Fruit fly (Drosophila melanogaster) whole organism, embryonic: Measurements from ENCODE around the gene Wdr33.

ENCODE experiments used
- ATbp ChIP-seq: fragments of 200-800 bp; sonication (Bioruptor generic); optimal IDR thresholded peaks from 2 replicates; lab custom pipeline; 2017; ENCODE audit warnings: missing biosample characterization, mild to moderate bottlenecking, missing genetic modification characterization, missing genetic modification reagents
- Asciz ChIP-seq: fragments of 200-800 bp; sonication (Bioruptor generic); optimal IDR thresholded peaks from 2 replicates; lab custom pipeline; 2017; ENCODE audit warnings: missing biosample characterization, mild to moderate bottlenecking, missing genetic modification characterization, missing genetic modification reagents
- CG10654 ChIP-seq: fragments of 200-800 bp; sonication (Bioruptor generic); optimal IDR thresholded peaks from 2 replicates; lab custom pipeline; 2016; ENCODE audit warnings: missing biosample characterization, missing genetic modification characterization
- CG11247 ChIP-seq: fragments of 200-800 bp; sonication (Bioruptor generic); IDR thresholded peaks from 2 replicates; pipeline ENCODE4 v1.3.6; 2022; ENCODE audit warnings: missing biosample characterization, missing genetic modification characterization
- CG11696 ChIP-seq: fragments of 200-800 bp; sonication (Bioruptor generic); IDR thresholded peaks from 2 replicates; pipeline ENCODE4 v1.3.6; 2022; ENCODE audit warnings: missing biosample characterization, missing genetic modification characterization
- CG12104 ChIP-seq: fragments of 200-800 bp; sonication (Bioruptor generic); optimal IDR thresholded peaks from 3 replicates; lab custom pipeline; 2016; ENCODE audit warnings: missing biosample characterization, missing genetic modification characterization
- CG13424 ChIP-seq: fragments of 200-800 bp; sonication (Bioruptor generic); optimal IDR thresholded peaks from 2 replicates; lab custom pipeline; 2019; ENCODE audit warnings: missing biosample characterization, mild to moderate bottlenecking, missing genetic modification characterization, moderate library complexity
- CG13775 ChIP-seq: fragments of 200-800 bp; sonication (Bioruptor generic); optimal IDR thresholded peaks from 3 replicates; lab custom pipeline; 2017; ENCODE audit warnings: missing biosample characterization, mild to moderate bottlenecking, missing genetic modification characterization
- CG14441 ChIP-seq: fragments of 200-800 bp; sonication (Bioruptor generic); IDR thresholded peaks from 2 replicates; pipeline ENCODE4 v1.3.6; 2022; ENCODE audit warnings: missing biosample characterization, missing genetic modification characterization
- CG17361 ChIP-seq: fragments of 200-800 bp; sonication (Bioruptor generic); IDR thresholded peaks from 3 replicates; pipeline ENCODE4 v1.3.6; 2022; ENCODE audit warnings: missing biosample characterization, missing genetic modification characterization
- CG17568 ChIP-seq: fragments of 200-800 bp; sonication (Bioruptor generic); optimal IDR thresholded peaks from 2 replicates; lab custom pipeline; 2018; ENCODE audit warnings: missing biosample characterization, mild to moderate bottlenecking, missing genetic modification characterization, moderate library complexity
- CG17912 ChIP-seq: fragments of 200-800 bp; sonication (Bioruptor generic); optimal IDR thresholded peaks from 2 replicates; lab custom pipeline; 2018; ENCODE audit warnings: missing biosample characterization, mild to moderate bottlenecking, missing genetic modification characterization
- CG18599 ChIP-seq: fragments of 200-800 bp; sonication (Bioruptor generic); optimal IDR thresholded peaks from 3 replicates; lab custom pipeline; 2017; ENCODE audit warnings: missing biosample characterization, missing genetic modification characterization, mild to moderate bottlenecking, moderate library complexity, missing genetic modification reagents
- CG2116 ChIP-seq: fragments of 200-800 bp; sonication (Bioruptor generic); optimal IDR thresholded peaks from 3 replicates; lab custom pipeline; 2018; ENCODE audit warnings: missing biosample characterization, mild to moderate bottlenecking, missing genetic modification characterization
- CG2678 ChIP-seq: fragments of 200-800 bp; sonication (Bioruptor generic); optimal IDR thresholded peaks from 3 replicates; lab custom pipeline; 2019; ENCODE audit warnings: missing biosample characterization, mild to moderate bottlenecking, missing genetic modification characterization, moderate library complexity
- CG31224 ChIP-seq: fragments of 200-800 bp; sonication (Bioruptor generic); IDR thresholded peaks from 2 replicates; pipeline ENCODE4 v1.3.6; 2022; ENCODE audit warnings: missing biosample characterization, missing genetic modification characterization
- CG32772 ChIP-seq: fragments of 200-800 bp; sonication (Bioruptor generic); IDR thresholded peaks from 2 replicates; pipeline ENCODE4 v1.3.6; 2022; ENCODE audit warnings: missing biosample characterization, missing genetic modification characterization
- CG33213 ChIP-seq: fragments of 200-800 bp; sonication (Bioruptor generic); optimal IDR thresholded peaks from 3 replicates; lab custom pipeline; 2016; ENCODE audit warnings: missing biosample characterization, missing genetic modification characterization
- CG43689 ChIP-seq: fragments of 200-800 bp; sonication (Bioruptor generic); IDR thresholded peaks from 2 replicates; pipeline ENCODE4 v1.3.6; 2022; ENCODE audit warnings: missing biosample characterization, missing genetic modification characterization
- CG5180 ChIP-seq: fragments of 200-800 bp; sonication (Bioruptor generic); optimal IDR thresholded peaks from 3 replicates; lab custom pipeline; 2017; ENCODE audit warnings: missing biosample characterization, missing genetic modification characterization, mild to moderate bottlenecking, moderate library complexity, missing genetic modification reagents
- CG6272 ChIP-seq: fragments of 200-800 bp; sonication (Bioruptor generic); IDR thresholded peaks from 2 replicates; pipeline ENCODE4 v1.3.6; 2022; ENCODE audit warnings: missing biosample characterization, missing genetic modification characterization
- CG7556 ChIP-seq: fragments of 200-800 bp; sonication (Bioruptor generic); optimal IDR thresholded peaks from 2 replicates; lab custom pipeline; 2017; ENCODE audit warnings: missing biosample characterization, mild to moderate bottlenecking, missing genetic modification characterization
- CG8359 ChIP-seq: fragments of 200-800 bp; sonication (Bioruptor generic); optimal IDR thresholded peaks from 2 replicates; lab custom pipeline; 2017; ENCODE audit warnings: missing biosample characterization, mild to moderate bottlenecking, missing genetic modification characterization, borderline replicate concordance
- Dad ChIP-seq: fragments of 200-800 bp; sonication (Bioruptor generic); optimal IDR thresholded peaks from 3 replicates; lab custom pipeline; 2016; ENCODE audit warnings: missing biosample characterization, missing genetic modification characterization
- Lpt ChIP-seq: fragments of >200 bp; optimal IDR thresholded peaks from 2 replicates; lab custom pipeline; 2018; ENCODE audit warnings: missing biosample characterization, missing genetic modification characterization
- MESR4 ChIP-seq: fragments of 200-800 bp; sonication (Bioruptor generic); optimal IDR thresholded peaks from 2 replicates; lab custom pipeline; 2018; ENCODE audit warnings: missing biosample characterization, mild to moderate bottlenecking, missing genetic modification characterization, moderate library complexity
- Myb ChIP-seq: fragments of 200-800 bp; sonication (Bioruptor generic); optimal IDR thresholded peaks from 2 replicates; lab custom pipeline; 2016; ENCODE audit warnings: missing biosample characterization, missing genetic modification characterization
- NfI ChIP-seq: fragments of 200-800 bp; sonication (Bioruptor generic); optimal IDR thresholded peaks from 3 replicates; lab custom pipeline; 2018; ENCODE audit warnings: missing biosample characterization, mild to moderate bottlenecking, missing genetic modification characterization, moderate library complexity
- Rfx ChIP-seq: fragments of 200-800 bp; sonication (Bioruptor generic); IDR thresholded peaks from 2 replicates; pipeline ENCODE4 v1.3.6; 2022; ENCODE audit warnings: missing biosample characterization, missing genetic modification characterization
- Spps ChIP-seq: fragments of 200-800 bp; sonication (Bioruptor generic); optimal IDR thresholded peaks from 2 replicates; lab custom pipeline; 2018; ENCODE audit warnings: missing biosample characterization, mild to moderate bottlenecking, missing genetic modification characterization
- Vsx1 ChIP-seq: fragments of 200-800 bp; sonication (Bioruptor generic); optimal IDR thresholded peaks from 2 replicates; lab custom pipeline; 2017; ENCODE audit warnings: missing biosample characterization, mild to moderate bottlenecking, missing genetic modification characterization, missing genetic modification reagents
- al ChIP-seq: fragments of 200-800 bp; sonication (Bioruptor generic); IDR thresholded peaks from 2 replicates; pipeline ENCODE4 v1.3.6; 2022; ENCODE audit warnings: missing biosample characterization, missing genetic modification characterization
- bcd ChIP-seq: fragments of 200-800 bp; sonication (Bioruptor generic); optimal IDR thresholded peaks from 2 replicates; lab custom pipeline; 2017; ENCODE audit warnings: missing biosample characterization, mild to moderate bottlenecking, missing genetic modification characterization
- btn ChIP-seq: fragments of 200-800 bp; sonication (Bioruptor generic); optimal IDR thresholded peaks from 2 replicates; lab custom pipeline; 2016; ENCODE audit warnings: missing biosample characterization, missing genetic modification characterization
- ci ChIP-seq: fragments of 200-800 bp; sonication (Bioruptor generic); IDR thresholded peaks from 3 replicates; pipeline ENCODE4 v1.3.6; 2022; ENCODE audit warnings: missing biosample characterization, missing genetic modification characterization
- dati ChIP-seq: fragments of 200-800 bp; sonication (Bioruptor generic); IDR thresholded peaks from 2 replicates; pipeline ENCODE4 v1.3.6; 2022; ENCODE audit warnings: missing biosample characterization, missing genetic modification characterization
- emc ChIP-seq: fragments of 200-800 bp; sonication (Bioruptor generic); optimal IDR thresholded peaks from 2 replicates; lab custom pipeline; 2016; ENCODE audit warnings: missing biosample characterization, missing genetic modification characterization
- eve ChIP-seq, 2 experiments: fragments of >200 bp; optimal IDR thresholded peaks; 2 replicates each; lab custom pipeline; 2017; ENCODE audit warnings: missing biosample characterization in 2 of 2, missing genetic modification characterization in 2 of 2
- fru ChIP-seq: fragments of >200 bp; optimal IDR thresholded peaks from 2 replicates; lab custom pipeline; 2017
- gfzf ChIP-seq: fragments of 200-800 bp; sonication (Bioruptor generic); optimal IDR thresholded peaks from 2 replicates; lab custom pipeline; 2016; ENCODE audit warnings: missing biosample characterization, mild to moderate bottlenecking, missing genetic modification characterization, moderate library complexity
- hbn ChIP-seq: fragments of 200-800 bp; sonication (Bioruptor generic); IDR thresholded peaks from 2 replicates; pipeline ENCODE4 v1.3.6; 2022; ENCODE audit warnings: missing biosample characterization, missing genetic modification characterization; ENCODE audit not compliant: partially characterized antibody
- hkb ChIP-seq, 2 experiments: fragments of 200-800 bp in 1 of 2; fragments of >200 bp in 1 of 2; sonication (Bioruptor generic) in 1 of 2; IDR thresholded peaks in 1 of 2; optimal IDR thresholded peaks in 1 of 2; 2 replicates each; pipeline versions ENCODE4 v1.3.6 to Lab custom; 2017 to 2022; ENCODE audit warnings: missing biosample characterization in 1 of 2, missing genetic modification characterization in 1 of 2
- ken ChIP-seq: fragments of 200-800 bp; sonication (Bioruptor generic); IDR thresholded peaks from 3 replicates; pipeline ENCODE4 v1.3.6; 2022; ENCODE audit warnings: missing biosample characterization, missing genetic modification characterization
- otp ChIP-seq: fragments of 200-800 bp; sonication (Bioruptor generic); IDR thresholded peaks from 3 replicates; pipeline ENCODE4, ENCODE4 v1.3.6; 2022; ENCODE audit warnings: missing biosample characterization, missing genetic modification characterization
- rib ChIP-seq: fragments of 200-800 bp; sonication (Bioruptor generic); IDR thresholded peaks from 2 replicates; pipeline ENCODE4 v1.3.6; 2022; ENCODE audit warnings: missing biosample characterization, missing genetic modification characterization
- sens ChIP-seq: fragments of 200-800 bp; sonication (Bioruptor generic); peaks from one replicate; lab custom pipeline; 2016; ENCODE audit warnings: missing biosample characterization, missing genetic modification characterization
- yki ChIP-seq: fragments of >200 bp; optimal IDR thresholded peaks from 3 replicates; lab custom pipeline; 2018
- zfh1 ChIP-seq: fragments of 200-800 bp; sonication (Bioruptor generic); IDR thresholded peaks from 3 replicates; pipeline ENCODE4 v1.3.6; 2022; ENCODE audit warnings: missing biosample characterization, missing genetic modification characterization
- zfh2 ChIP-seq: fragments of 200-800 bp; sonication (Bioruptor generic); optimal IDR thresholded peaks from 2 replicates; lab custom pipeline; 2016; ENCODE audit warnings: missing biosample characterization, missing genetic modification characterization

The Wdr33 gene

DNA sequence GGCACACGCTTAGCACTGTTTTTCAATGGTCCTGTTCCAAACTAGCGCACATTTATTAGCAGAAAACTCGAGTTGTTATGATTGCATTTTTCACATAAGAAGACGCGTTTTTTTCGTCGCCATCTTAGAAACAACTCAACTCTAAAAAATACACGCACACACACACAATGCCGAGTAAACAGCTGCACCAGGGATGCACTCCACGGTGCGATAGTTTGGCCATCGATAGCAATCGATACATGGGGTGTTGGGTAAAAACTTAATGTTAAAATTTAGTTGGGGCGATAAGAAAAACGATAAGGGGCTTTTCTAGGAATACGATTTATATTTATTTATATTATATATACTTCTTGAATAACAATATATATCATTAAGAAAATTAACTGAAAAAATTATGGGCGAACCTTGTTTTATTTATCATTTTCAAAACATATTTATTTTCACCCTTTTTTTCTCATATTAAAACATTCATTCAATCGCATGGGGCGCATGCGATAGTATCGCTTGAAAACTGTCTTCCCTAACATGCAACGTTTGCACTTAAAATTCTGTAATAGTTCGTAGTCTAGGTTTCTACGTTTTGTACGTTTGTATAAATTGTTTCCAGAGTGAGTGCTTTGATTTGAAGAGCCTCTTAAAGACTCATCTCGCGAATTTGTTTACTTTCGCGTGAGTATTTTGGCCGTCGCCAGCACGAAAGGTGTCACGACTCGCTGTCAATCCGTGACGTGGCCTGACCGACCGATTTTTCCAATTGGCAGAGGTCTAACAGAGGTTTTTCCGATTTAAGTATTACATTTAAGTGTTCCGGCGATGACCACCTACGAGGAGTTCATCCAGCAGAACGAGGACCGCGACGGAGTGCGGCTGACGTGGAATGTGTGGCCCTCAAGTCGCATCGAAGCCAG lies 11.6 kb upstream of the Wdr33 start, which contains the start of the genes MTA1-like and Sec23 (continued):
- TF ChIP-seq gfzf (GFP tag; lab: Kevin White, UChicago) (peak; percentile 13), dati (GFP tag; lab: Robert Waterston, UW) (no peak), CG14441 (GFP tag; lab: Robert Waterston, UW) (peak; percentile 25; the same call in 1 of the 2 replicates), Rfx (GFP tag; lab: Robert Waterston, UW) (peak; percentile 71), CG32772 (GFP tag; lab: Robert Waterston, UW) (no peak), Lpt (no peak), CG6272 (GFP tag; lab: Robert Waterston, UW) (peak; percentile 68; the same call in 1 of the 2 replicates), zfh2 (peak; percentile 54), btn (GFP tag; lab: Kevin White, UChicago) (no peak), MESR4 (GFP tag; lab: Kevin White, UChicago) (peak; percentile 86), CG2116 (GFP tag; lab: Kevin White, UChicago) (peak; percentile 97), ATbp (GFP tag; lab: Kevin White, UChicago) (no peak), CG10654 (GFP tag; lab: Kevin White, UChicago) (peak; percentile 44), CG13424 (peak; percentile 68), Asciz (GFP tag; lab: Kevin White, UChicago) (no peak), ci (GFP tag; lab: Robert Waterston, UW) (no peak), otp (GFP tag; lab: Robert Waterston, UW) (no peak), yki (lab: Kevin White, UChicago) (no peak), CG11696 (GFP tag; lab: Robert Waterston, UW) (no peak), rib (GFP tag; lab: Robert Waterston, UW) (no peak; the same call in 1 of the 2 replicates), Spps (no peak), hkb (optimal IDR thresholded peaks at IDR 0.05; lab: Kevin White, UChicago) (no peak), hkb (GFP tag; IDR thresholded peaks at IDR 0.05; lab: Robert Waterston, UW) (no peak), CG12104 (GFP tag; lab: Kevin White, UChicago) (peak; percentile 53), CG11247 (GFP tag; lab: Robert Waterston, UW) (no peak), Myb (GFP tag; lab: Kevin White, UChicago) (no peak), ken (GFP tag; lab: Robert Waterston, UW) (0 out of 3 replicates have a peak, but pooled peaks have one; percentile 4), bcd (GFP tag; lab: Kevin White, UChicago) (peak; percentile 34), CG17912 (GFP tag; lab: Kevin White, UChicago) (peak; percentile 8), CG31224 (GFP tag; lab: Robert Waterston, UW) (peak; percentile 5; the same call in 1 of the 2 replicates), zfh1 (GFP tag; lab: Robert Waterston, UW) (0 out of 3 replicates have a peak, but pooled peaks have one; percentile 27), CG33213 (no peak), emc (GFP tag; lab: Kevin White, UChicago) (no peak), CG8359 (GFP tag; lab: Kevin White, UChicago) (no peak), CG13775 (GFP tag; lab: Kevin White, UChicago) (peak; percentile 81), CG17568 (no peak), CG43689 (GFP tag; lab: Robert Waterston, UW) (no peak), CG7556 (GFP tag; lab: Kevin White, UChicago) (peak; percentile 21), CG5180 (no peak), fru (lab: Kevin White, UChicago) (no peak), Vsx1 (peak; percentile 37), sens (GFP tag; lab: Kevin White, UChicago) (peak; percentile 81), Dad (GFP tag; lab: Kevin White, UChicago) (no peak), al (GFP tag; lab: Robert Waterston, UW) (peak; percentile 54), eve (GFP tag; optimal IDR thresholded peaks at IDR 0.05; lab: Kevin White, UChicago) (no peak), CG18599 (GFP tag; lab: Kevin White, UChicago) (peak; percentile 38), CG17361 (GFP tag; lab: Robert Waterston, UW) (peak; percentile 86), NfI (peak; percentile 33), hbn (GFP tag; lab: Robert Waterston, UW) (peak; percentile 88), CG2678 (peak; percentile 65)
